Worm (Caenorhabditis elegans) whole organism, young adult: Measurements from ENCODE around the gene srbc-8.

Experiments used
- pha-4 ChIP-seq: fragments of 150-350 bp; sonication (generic microtip); optimal IDR thresholded peaks from 2 replicates; lab custom pipeline; 2014; ENCODE audit warnings: missing biosample characterization, missing genetic modification reagents, missing genetic modification characterization
- snpc-4 ChIP-seq, 5 experiments: fragments of 150-350 bp in 1 of 5; sonication (generic microtip) in 4 of 5; optimal IDR thresholded peaks; 2 replicates each; lab custom pipeline; 2014 to 2018; ENCODE audit warnings: missing genetic modification characterization in 5 of 5, missing biosample characterization in 3 of 5, antibody characterized with exemption in 2 of 5, mild to moderate bottlenecking in 2 of 5, missing compliant biosample characterization in 2 of 5, missing genotype in 2 of 5, moderate library complexity in 2 of 5, missing genetic modification reagents in 1 of 5

- no peak for TF ChIP-seq pha-4
- no peak for TF ChIP-seq snpc-4 (GFP tag; optimal IDR thresholded peaks at IDR 0.05; lab: Kevin White, UChicago)
- TF ChIP-seq snpc-4 (tag; optimal IDR thresholded peaks at IDR 0.05; lab: Kevin White, UChicago): no peak
Measured at ce11 chrV:7449303-7449827, 35.5 kb downstream of the srbc-8 start, which contains the start of gene try-12.
